Worm (Caenorhabditis elegans) whole organism, late embryonic: Measurements from ENCODE around the gene str-177.

ENCODE experiments used
- C08G9.2 ChIP-seq: sonication (generic microtip); optimal IDR thresholded peaks from 2 replicates; lab custom pipeline; 2016; ENCODE audit warnings: mild to moderate bottlenecking, missing genetic modification characterization, moderate library complexity, missing compliant biosample characterization
- C38D4.7 ChIP-seq: fragments of 200-800 bp; sonication (Bioruptor generic); optimal IDR thresholded peaks from 2 replicates; lab custom pipeline; 2018; ENCODE audit warnings: mild to moderate bottlenecking, missing genetic modification characterization, moderate library complexity, missing compliant biosample characterization
- K02D7.2 ChIP-seq: sonication (generic microtip); optimal IDR thresholded peaks from 2 replicates; lab custom pipeline; 2017; ENCODE audit warnings: mild to moderate bottlenecking, missing genetic modification characterization, missing compliant biosample characterization
- K09A11.1 ChIP-seq: sonication (generic microtip); optimal IDR thresholded peaks from 2 replicates; lab custom pipeline; 2017; ENCODE audit warnings: antibody characterized with exemption, mild to moderate bottlenecking, missing genetic modification characterization, missing compliant biosample characterization; ENCODE audit not compliant: insufficient read depth
- T23F11.4 ChIP-seq: fragments of 200-800 bp; sonication (Bioruptor generic); optimal IDR thresholded peaks from 2 replicates; lab custom pipeline; 2018; ENCODE audit warnings: mild to moderate bottlenecking, missing genetic modification characterization, missing compliant biosample characterization
- Y22D7AL.16 ChIP-seq: sonication (generic microtip); optimal IDR thresholded peaks from 2 replicates; lab custom pipeline; 2016; ENCODE audit warnings: missing genetic modification characterization, missing compliant biosample characterization
- ama-1 ChIP-seq: fragments of 150-350 bp; optimal IDR thresholded peaks from 2 replicates; lab custom pipeline; 2014
- ceh-14 ChIP-seq: sonication (generic microtip); optimal IDR thresholded peaks from 2 replicates; lab custom pipeline; 2016; ENCODE audit warnings: missing genotype, missing genetic modification characterization, missing compliant biosample characterization
- ceh-18 ChIP-seq: sonication (generic microtip); optimal IDR thresholded peaks from 2 replicates; lab custom pipeline; 2016; ENCODE audit warnings: missing genetic modification characterization, missing compliant biosample characterization
- ceh-24 ChIP-seq: sonication (generic microtip); optimal IDR thresholded peaks from 2 replicates; lab custom pipeline; 2016; ENCODE audit warnings: mild to moderate bottlenecking, missing genetic modification characterization, missing compliant biosample characterization
- ceh-31 ChIP-seq: sonication (generic microtip); optimal IDR thresholded peaks from 2 replicates; lab custom pipeline; 2016; ENCODE audit warnings: missing genetic modification characterization, missing compliant biosample characterization
- ceh-45 ChIP-seq: fragments of 200-800 bp; sonication (Bioruptor generic); IDR thresholded peaks from 2 replicates; pipeline ENCODE4 v1.3.6; 2022; ENCODE audit warnings: missing genetic modification reagents, missing genetic modification characterization, missing compliant biosample characterization
- ceh-48 ChIP-seq: sonication (generic microtip); optimal IDR thresholded peaks from 2 replicates; lab custom pipeline; 2016; ENCODE audit warnings: missing genetic modification characterization, inconsistent platforms, missing compliant biosample characterization
- ceh-6 ChIP-seq: fragments of 200-800 bp; sonication (Bioruptor generic); optimal IDR thresholded peaks from 2 replicates; lab custom pipeline; 2018; ENCODE audit warnings: mild to moderate bottlenecking, missing genetic modification characterization, missing compliant biosample characterization
- che-1 ChIP-seq: sonication (generic microtip); optimal IDR thresholded peaks from 2 replicates; lab custom pipeline; 2016; ENCODE audit warnings: mild to moderate bottlenecking, missing genetic modification characterization, missing compliant biosample characterization
- dmd-4 ChIP-seq: sonication (generic microtip); optimal IDR thresholded peaks from 2 replicates; lab custom pipeline; 2016; ENCODE audit warnings: borderline replicate concordance, missing genetic modification characterization, missing compliant biosample characterization
- ets-4 ChIP-seq: sonication (generic microtip); optimal IDR thresholded peaks from 2 replicates; lab custom pipeline; 2016; ENCODE audit warnings: missing genetic modification characterization, missing compliant biosample characterization
- fkh-10 ChIP-seq: fragments of 150-350 bp; optimal IDR thresholded peaks from 2 replicates; lab custom pipeline; 2014; ENCODE audit warnings: missing biosample characterization, missing genetic modification reagents, missing genetic modification characterization
- fkh-6 ChIP-seq: sonication (generic microtip); optimal IDR thresholded peaks from 2 replicates; lab custom pipeline; 2016; ENCODE audit warnings: missing genetic modification characterization, missing compliant biosample characterization
- gmeb-2 ChIP-seq: sonication (generic microtip); optimal IDR thresholded peaks from 2 replicates; lab custom pipeline; 2016; ENCODE audit warnings: missing genetic modification characterization, inconsistent platforms, missing compliant biosample characterization
- hlh-15 ChIP-seq: sonication (generic microtip); optimal IDR thresholded peaks from 2 replicates; lab custom pipeline; 2016; ENCODE audit warnings: missing genetic modification characterization, missing compliant biosample characterization
- hlh-30 ChIP-seq: sonication (generic microtip); optimal IDR thresholded peaks from 2 replicates; lab custom pipeline; 2017; ENCODE audit warnings: antibody characterized with exemption, missing genetic modification characterization, missing compliant biosample characterization; ENCODE audit not compliant: insufficient read depth
- hlh-6 ChIP-seq: sonication (generic microtip); optimal IDR thresholded peaks from 2 replicates; lab custom pipeline; 2016; ENCODE audit warnings: missing genotype, missing genetic modification characterization, missing compliant biosample characterization
- hlh-8 ChIP-seq: sonication (generic microtip); optimal IDR thresholded peaks from 2 replicates; lab custom pipeline; 2016; ENCODE audit warnings: missing genotype, missing genetic modification characterization, missing compliant biosample characterization
- lim-6 ChIP-seq: sonication (generic microtip); optimal IDR thresholded peaks from 2 replicates; lab custom pipeline; 2016; ENCODE audit warnings: missing genetic modification characterization, missing compliant biosample characterization
- nfya-1 ChIP-seq: sonication (generic microtip); optimal IDR thresholded peaks from 2 replicates; lab custom pipeline; 2017; ENCODE audit warnings: missing genetic modification characterization, mild to moderate bottlenecking, missing compliant biosample characterization, antibody characterized with exemption, moderate library complexity
- nhr-11 ChIP-seq: fragments of 150-350 bp; optimal IDR thresholded peaks from 2 replicates; lab custom pipeline; 2014; ENCODE audit warnings: missing biosample characterization, missing genetic modification characterization
- pag-3 ChIP-seq: sonication (generic microtip); optimal IDR thresholded peaks from 2 replicates; lab custom pipeline; 2016; ENCODE audit warnings: missing compliant biosample characterization, missing genetic modification characterization, borderline replicate concordance
- pat-9 ChIP-seq: fragments of 200-800 bp; sonication (Bioruptor generic); optimal IDR thresholded peaks from 2 replicates; lab custom pipeline; 2018; ENCODE audit warnings: mild to moderate bottlenecking, missing genetic modification characterization, moderate library complexity, missing compliant biosample characterization
- pha-2 ChIP-seq: sonication (generic microtip); optimal IDR thresholded peaks from 2 replicates; lab custom pipeline; 2017; ENCODE audit warnings: mild to moderate bottlenecking, missing genetic modification characterization, missing compliant biosample characterization
- pha-4 ChIP-seq: fragments of 150-350 bp; optimal IDR thresholded peaks from 2 replicates; lab custom pipeline; 2018; ENCODE audit warnings: missing biosample characterization, missing genetic modification reagents, missing genetic modification characterization
- pqm-1 ChIP-seq: sonication (generic microtip); optimal IDR thresholded peaks from 2 replicates; lab custom pipeline; 2016; ENCODE audit warnings: missing genetic modification characterization, missing compliant biosample characterization
- pros-1 ChIP-seq: fragments of 150-350 bp; optimal IDR thresholded peaks from 2 replicates; lab custom pipeline; 2014; ENCODE audit warnings: missing biosample characterization, missing genetic modification reagents, missing genetic modification characterization
- rnt-1 ChIP-seq: sonication (generic microtip); optimal IDR thresholded peaks from 2 replicates; lab custom pipeline; 2016; ENCODE audit warnings: missing genetic modification characterization, missing compliant biosample characterization
- sdc-2 ChIP-seq: sonication (generic microtip); optimal IDR thresholded peaks from 2 replicates; lab custom pipeline; 2016; ENCODE audit warnings: missing genotype, missing genetic modification characterization, missing compliant biosample characterization
- sox-2 ChIP-seq: fragments of 200-800 bp; sonication (Bioruptor generic); IDR thresholded peaks from 2 replicates; pipeline ENCODE4 v1.3.6; 2022; ENCODE audit warnings: missing genetic modification reagents, missing genetic modification characterization, missing compliant biosample characterization
- sox-4 ChIP-seq: sonication (generic microtip); optimal IDR thresholded peaks from 2 replicates; lab custom pipeline; 2017; ENCODE audit warnings: mild to moderate bottlenecking, missing genetic modification characterization, inconsistent platforms, missing compliant biosample characterization
- tbx-2 ChIP-seq: sonication (generic microtip); optimal IDR thresholded peaks from 2 replicates; lab custom pipeline; 2016; ENCODE audit warnings: missing genetic modification characterization, missing compliant biosample characterization
- tbx-7 ChIP-seq: sonication (generic microtip); optimal IDR thresholded peaks from 2 replicates; lab custom pipeline; 2016; ENCODE audit warnings: missing genotype, missing genetic modification characterization, missing compliant biosample characterization
- unc-3 ChIP-seq, 2 experiments: fragments of 200-800 bp in 1 of 2; sonication (Bioruptor generic) in 1 of 2; sonication (generic microtip) in 1 of 2; conservative IDR thresholded peaks in 1 of 2; optimal IDR thresholded peaks in 1 of 2; 2 replicates each; pipeline versions ENCODE4 v1.3.6 to Lab custom; 2016 to 2022; ENCODE audit warnings: missing compliant biosample characterization in 2 of 2, missing genetic modification characterization in 2 of 2, missing genetic modification reagents in 1 of 2
- unc-42 ChIP-seq: sonication (generic microtip); optimal IDR thresholded peaks from 2 replicates; lab custom pipeline; 2016; ENCODE audit warnings: missing genotype, missing genetic modification characterization, missing compliant biosample characterization
- unc-55 ChIP-seq: sonication (generic microtip); optimal IDR thresholded peaks from 2 replicates; lab custom pipeline; 2017; ENCODE audit warnings: missing biosample characterization, missing genetic modification reagents, missing genetic modification characterization
- ztf-16 ChIP-seq: sonication (generic microtip); optimal IDR thresholded peaks from 2 replicates; lab custom pipeline; 2017; ENCODE audit warnings: missing genetic modification characterization, missing compliant biosample characterization

Gene str-177

ce11 chrV:9165073-9165699 is 33.6 kb downstream of the str-177 start, which contains the start of gene col-10:
Gene col-10, minus strand, starts transcription at chrV:9165307.
- TF ChIP-seq gmeb-2 (tag; lab: Kevin White, UChicago), result no peak

- TF ChIP-seq hlh-15 (tag; lab: Kevin White, UChicago) (no peak), dmd-4 (no peak), Y22D7AL.16 (tag; lab: Kevin White, UChicago) (no peak), pros-1 (no peak), pqm-1 (tag; lab: Kevin White, UChicago) (no peak), ceh-48 (tag; lab: Kevin White, UChicago) (no peak), fkh-6 (tag; lab: Kevin White, UChicago) (no peak), lim-6 (tag; lab: Kevin White, UChicago) (no peak), tbx-2 (tag; lab: Kevin White, UChicago) (no peak), ceh-14 (tag; lab: Kevin White, UChicago) (no peak), nfya-1 (tag; lab: Kevin White, UChicago) (no peak), ceh-6 (GFP tag; lab: Kevin White, UChicago) (no peak), gmeb-2 (tag; lab: Kevin White, UChicago) (no peak)
These were observed 34.9 kb downstream of the str-177 start for ce11 chrV:9163897-9164296.

- no peak for TF ChIP-seq pag-3
- TF ChIP-seq C08G9.2 (tag; lab: Kevin White, UChicago), result no peak
- TF ChIP-seq fkh-10 (GFP tag; lab: Kevin White, UChicago), result no peak
- no peak for TF ChIP-seq ceh-24 (tag; lab: Kevin White, UChicago)
- TF ChIP-seq unc-3 (GFP tag; conservative IDR thresholded peaks at IDR 0.05; lab: Robert Waterston, UW), result no peak
- TF ChIP-seq unc-3 (tag; optimal IDR thresholded peaks at IDR 0.05; lab: Kevin White, UChicago), result no peak
- no peak for TF ChIP-seq hlh-15 (tag; lab: Kevin White, UChicago)
- no peak for TF ChIP-seq fkh-6 (tag; lab: Kevin White, UChicago)
- TF ChIP-seq K02D7.2, result no peak
- no peak for TF ChIP-seq ceh-14 (tag; lab: Kevin White, UChicago)
- TF ChIP-seq sox-2 (GFP tag; lab: Robert Waterston, UW), result no peak
- no peak for TF ChIP-seq sox-4
- no peak for TF ChIP-seq tbx-7
- no peak for TF ChIP-seq pat-9 (tag; lab: Kevin White, UChicago)
- no peak for TF ChIP-seq T23F11.4
- no peak for TF ChIP-seq ets-4 (tag; lab: Kevin White, UChicago)
- TF ChIP-seq ceh-31 (tag; lab: Kevin White, UChicago), result no peak
- TF ChIP-seq hlh-6 (tag; lab: Kevin White, UChicago), result no peak
- no peak for TF ChIP-seq tbx-2 (tag; lab: Kevin White, UChicago)
- TF ChIP-seq ama-1 (lab: Kevin White, UChicago), result no peak
These were observed 35.8 kb downstream of the str-177 start, which contains the start of gene col-145 for ce11 chrV:9162955-9163468. Gene col-145, minus strand, starts transcription at chrV:9163005.

DNA sequence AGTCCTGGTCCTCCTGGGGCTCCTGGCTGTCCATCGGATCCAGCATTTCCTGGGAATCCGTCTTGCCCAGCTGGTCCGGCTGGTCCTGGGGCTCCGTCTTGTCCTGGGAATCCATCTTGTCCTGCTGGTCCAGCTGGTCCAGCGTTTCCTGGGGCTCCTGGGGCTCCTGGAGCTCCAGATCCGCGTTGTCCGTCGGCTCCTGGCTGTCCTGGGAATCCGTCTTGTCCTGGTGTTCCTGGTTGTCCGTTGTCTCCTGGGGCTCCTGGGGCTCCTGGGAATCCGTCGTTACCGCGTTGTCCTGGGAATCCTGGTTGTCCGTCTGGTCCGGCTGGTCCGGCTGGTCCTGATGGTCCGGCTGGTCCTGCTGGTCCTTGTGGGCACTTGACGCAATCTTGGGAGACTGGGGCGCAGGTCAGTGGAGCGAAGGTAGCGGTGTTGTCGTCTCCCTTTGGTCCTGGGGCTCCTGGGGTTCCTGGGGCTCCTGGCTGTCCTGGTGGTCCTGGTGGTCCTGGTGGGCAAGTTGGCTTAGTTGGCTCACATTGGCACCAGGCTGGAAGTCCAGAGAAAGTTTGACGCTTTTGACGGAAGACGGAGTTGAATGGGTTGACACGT is 36.6 kb downstream of the str-177 start:
- TF ChIP-seq hlh-8 (no peak), unc-42 (tag; lab: Kevin White, UChicago) (no peak), rnt-1 (tag; lab: Kevin White, UChicago) (no peak), tbx-2 (tag; lab: Kevin White, UChicago) (no peak), che-1 (tag; lab: Kevin White, UChicago) (no peak), ceh-18 (no peak), tbx-7 (no peak), pha-2 (tag; lab: Kevin White, UChicago) (no peak), ztf-16 (no peak), unc-55 (GFP tag; lab: Kevin White, UChicago) (no peak), hlh-30 (tag; lab: Kevin White, UChicago) (no peak), C38D4.7 (no peak), sdc-2 (no peak), gmeb-2 (tag; lab: Kevin White, UChicago) (no peak), K09A11.1 (tag; lab: Kevin White, UChicago) (no peak), ceh-45 (GFP tag; lab: Robert Waterston, UW) (no peak), nhr-11 (tag; lab: Kevin White, UChicago) (no peak), pha-4 (no peak), ceh-24 (tag; lab: Kevin White, UChicago) (no peak)
